Worm (Caenorhabditis elegans) whole organism, late embryonic: ENCODE results near the gene srh-297.

Source experiments
- C08G9.2 ChIP-seq: sonication (generic microtip); optimal IDR thresholded peaks from 2 replicates; lab custom pipeline; 2016; ENCODE audit warnings: mild to moderate bottlenecking, missing genetic modification characterization, moderate library complexity, missing compliant biosample characterization
- F13H6.1 ChIP-seq: sonication (generic microtip); optimal IDR thresholded peaks from 2 replicates; lab custom pipeline; 2016; ENCODE audit warnings: missing genetic modification characterization, missing compliant biosample characterization
- K02D7.2 ChIP-seq: sonication (generic microtip); optimal IDR thresholded peaks from 2 replicates; lab custom pipeline; 2017; ENCODE audit warnings: mild to moderate bottlenecking, missing genetic modification characterization, missing compliant biosample characterization
- T23F11.4 ChIP-seq: fragments of 200-800 bp; sonication (Bioruptor generic); optimal IDR thresholded peaks from 2 replicates; lab custom pipeline; 2018; ENCODE audit warnings: mild to moderate bottlenecking, missing genetic modification characterization, missing compliant biosample characterization
- ceh-14 ChIP-seq: sonication (generic microtip); optimal IDR thresholded peaks from 2 replicates; lab custom pipeline; 2016; ENCODE audit warnings: missing genotype, missing genetic modification characterization, missing compliant biosample characterization
- ceh-19 ChIP-seq: fragments of 200-800 bp; sonication (Bioruptor generic); optimal IDR thresholded peaks from 2 replicates; lab custom pipeline; 2018; ENCODE audit warnings: mild to moderate bottlenecking, missing genetic modification characterization, missing compliant biosample characterization
- ceh-2 ChIP-seq: sonication (generic microtip); optimal IDR thresholded peaks from 2 replicates; lab custom pipeline; 2016; ENCODE audit warnings: missing genotype, missing genetic modification characterization, missing compliant biosample characterization
- ceh-22 ChIP-seq: sonication (generic microtip); optimal IDR thresholded peaks from 2 replicates; lab custom pipeline; 2017; ENCODE audit warnings: missing biosample characterization, missing genetic modification characterization
- ceh-24 ChIP-seq: sonication (generic microtip); optimal IDR thresholded peaks from 2 replicates; lab custom pipeline; 2016; ENCODE audit warnings: mild to moderate bottlenecking, missing genetic modification characterization, missing compliant biosample characterization
- ceh-30 ChIP-seq: fragments of 150-350 bp; optimal IDR thresholded peaks from 2 replicates; lab custom pipeline; 2014; ENCODE audit warnings: missing biosample characterization, missing genetic modification characterization
- ceh-31 ChIP-seq: sonication (generic microtip); optimal IDR thresholded peaks from 2 replicates; lab custom pipeline; 2016; ENCODE audit warnings: missing genetic modification characterization, missing compliant biosample characterization
- ceh-34 ChIP-seq: sonication (generic microtip); optimal IDR thresholded peaks from 2 replicates; lab custom pipeline; 2016; ENCODE audit warnings: mild to moderate bottlenecking, missing genetic modification characterization, missing compliant biosample characterization
- ceh-45 ChIP-seq: fragments of 200-800 bp; sonication (Bioruptor generic); IDR thresholded peaks from 2 replicates; pipeline ENCODE4 v1.3.6; 2022; ENCODE audit warnings: missing genetic modification reagents, missing genetic modification characterization, missing compliant biosample characterization
- ceh-48 ChIP-seq: sonication (generic microtip); optimal IDR thresholded peaks from 2 replicates; lab custom pipeline; 2016; ENCODE audit warnings: missing genetic modification characterization, inconsistent platforms, missing compliant biosample characterization
- ceh-9 ChIP-seq: sonication (generic microtip); optimal IDR thresholded peaks from 2 replicates; lab custom pipeline; 2016; ENCODE audit warnings: mild to moderate bottlenecking, missing genetic modification characterization, inconsistent platforms, missing compliant biosample characterization
- che-1 ChIP-seq: sonication (generic microtip); optimal IDR thresholded peaks from 2 replicates; lab custom pipeline; 2016; ENCODE audit warnings: mild to moderate bottlenecking, missing genetic modification characterization, missing compliant biosample characterization
- dmd-4 ChIP-seq: sonication (generic microtip); optimal IDR thresholded peaks from 2 replicates; lab custom pipeline; 2016; ENCODE audit warnings: borderline replicate concordance, missing genetic modification characterization, missing compliant biosample characterization
- dve-1 ChIP-seq: sonication (generic microtip); optimal IDR thresholded peaks from 2 replicates; lab custom pipeline; 2017; ENCODE audit warnings: antibody characterized with exemption, mild to moderate bottlenecking, missing genetic modification characterization, missing compliant biosample characterization
- ets-4 ChIP-seq: sonication (generic microtip); optimal IDR thresholded peaks from 2 replicates; lab custom pipeline; 2016; ENCODE audit warnings: missing genetic modification characterization, missing compliant biosample characterization
- eyg-1 ChIP-seq: sonication (generic microtip); optimal IDR thresholded peaks from 2 replicates; lab custom pipeline; 2016; ENCODE audit warnings: missing genotype, missing genetic modification characterization, missing compliant biosample characterization
- gmeb-2 ChIP-seq: sonication (generic microtip); optimal IDR thresholded peaks from 2 replicates; lab custom pipeline; 2016; ENCODE audit warnings: missing genetic modification characterization, inconsistent platforms, missing compliant biosample characterization
- hlh-15 ChIP-seq: sonication (generic microtip); optimal IDR thresholded peaks from 2 replicates; lab custom pipeline; 2016; ENCODE audit warnings: missing genetic modification characterization, missing compliant biosample characterization
- hlh-6 ChIP-seq: sonication (generic microtip); optimal IDR thresholded peaks from 2 replicates; lab custom pipeline; 2016; ENCODE audit warnings: missing genotype, missing genetic modification characterization, missing compliant biosample characterization
- hlh-8 ChIP-seq: sonication (generic microtip); optimal IDR thresholded peaks from 2 replicates; lab custom pipeline; 2016; ENCODE audit warnings: missing genotype, missing genetic modification characterization, missing compliant biosample characterization
- lin-11 ChIP-seq: fragments of 200-800 bp; sonication (Bioruptor generic); optimal IDR thresholded peaks from 2 replicates; lab custom pipeline; 2018; ENCODE audit warnings: mild to moderate bottlenecking, missing genetic modification characterization, missing compliant biosample characterization
- madf-2 ChIP-seq: sonication (generic microtip); optimal IDR thresholded peaks from 2 replicates; lab custom pipeline; 2017; ENCODE audit warnings: missing genetic modification characterization, missing compliant biosample characterization
- mec-3 ChIP-seq: sonication (generic microtip); optimal IDR thresholded peaks from 2 replicates; lab custom pipeline; 2016; ENCODE audit warnings: borderline replicate concordance, missing genetic modification characterization, missing compliant biosample characterization
- nhr-232 ChIP-seq: sonication (generic microtip); optimal IDR thresholded peaks from 2 replicates; lab custom pipeline; 2016; ENCODE audit warnings: missing genetic modification characterization, missing compliant biosample characterization
- pag-3 ChIP-seq: sonication (generic microtip); optimal IDR thresholded peaks from 2 replicates; lab custom pipeline; 2016; ENCODE audit warnings: missing compliant biosample characterization, missing genetic modification characterization, borderline replicate concordance
- pat-9 ChIP-seq: fragments of 200-800 bp; sonication (Bioruptor generic); optimal IDR thresholded peaks from 2 replicates; lab custom pipeline; 2018; ENCODE audit warnings: mild to moderate bottlenecking, missing genetic modification characterization, moderate library complexity, missing compliant biosample characterization
- pha-2 ChIP-seq: sonication (generic microtip); optimal IDR thresholded peaks from 2 replicates; lab custom pipeline; 2017; ENCODE audit warnings: mild to moderate bottlenecking, missing genetic modification characterization, missing compliant biosample characterization
- pha-4 ChIP-seq: fragments of 150-350 bp; optimal IDR thresholded peaks from 2 replicates; lab custom pipeline; 2018; ENCODE audit warnings: missing biosample characterization, missing genetic modification reagents, missing genetic modification characterization
- pqm-1 ChIP-seq: sonication (generic microtip); optimal IDR thresholded peaks from 2 replicates; lab custom pipeline; 2016; ENCODE audit warnings: missing genetic modification characterization, missing compliant biosample characterization
- pros-1 ChIP-seq: fragments of 150-350 bp; optimal IDR thresholded peaks from 2 replicates; lab custom pipeline; 2014; ENCODE audit warnings: missing biosample characterization, missing genetic modification reagents, missing genetic modification characterization
- ref-2 ChIP-seq: sonication (generic microtip); optimal IDR thresholded peaks from 2 replicates; lab custom pipeline; 2016; ENCODE audit warnings: missing genetic modification characterization, missing compliant biosample characterization
- rnt-1 ChIP-seq: sonication (generic microtip); optimal IDR thresholded peaks from 2 replicates; lab custom pipeline; 2016; ENCODE audit warnings: missing genetic modification characterization, missing compliant biosample characterization
- sdc-2 ChIP-seq: sonication (generic microtip); optimal IDR thresholded peaks from 2 replicates; lab custom pipeline; 2016; ENCODE audit warnings: missing genotype, missing genetic modification characterization, missing compliant biosample characterization
- sox-2 ChIP-seq: fragments of 200-800 bp; sonication (Bioruptor generic); IDR thresholded peaks from 2 replicates; pipeline ENCODE4 v1.3.6; 2022; ENCODE audit warnings: missing genetic modification reagents, missing genetic modification characterization, missing compliant biosample characterization
- syd-9 ChIP-seq: sonication (generic microtip); optimal IDR thresholded peaks from 2 replicates; lab custom pipeline; 2016; ENCODE audit warnings: mild to moderate bottlenecking, missing genetic modification characterization, moderate library complexity, missing compliant biosample characterization
- tbx-2 ChIP-seq: sonication (generic microtip); optimal IDR thresholded peaks from 2 replicates; lab custom pipeline; 2016; ENCODE audit warnings: missing genetic modification characterization, missing compliant biosample characterization
- ttx-3 ChIP-seq: sonication (generic microtip); optimal IDR thresholded peaks from 2 replicates; lab custom pipeline; 2016; ENCODE audit warnings: missing genetic modification reagents, missing genetic modification characterization, missing compliant biosample characterization
- unc-55 ChIP-seq: sonication (generic microtip); optimal IDR thresholded peaks from 2 replicates; lab custom pipeline; 2017; ENCODE audit warnings: missing biosample characterization, missing genetic modification reagents, missing genetic modification characterization
- zip-5 ChIP-seq: sonication (generic microtip); optimal IDR thresholded peaks from 2 replicates; lab custom pipeline; 2016; ENCODE audit warnings: missing genetic modification characterization, missing compliant biosample characterization

srh-297 gene

ce11 chrII:3250195-3250594, 19.9 kb upstream of the srh-297 start:
- TF ChIP-seq ceh-14 (tag; lab: Kevin White, UChicago), result no peak
- TF ChIP-seq pat-9 (tag; lab: Kevin White, UChicago), result no peak
- no peak for TF ChIP-seq K02D7.2 (tag; lab: Kevin White, UChicago)
- no peak for TF ChIP-seq ceh-22 (tag; lab: Kevin White, UChicago)
- TF ChIP-seq ceh-48, result no peak
- TF ChIP-seq, all 69 proteins: peak for 0

ce11 chrII:3249406-3249805, 19.1 kb upstream of the srh-297 start, which contains the start of gene clec-124:
TSS of gene clec-124 (plus strand) at chrII:3249706.
- TF ChIP-seq rnt-1 (tag; lab: Kevin White, UChicago) (no peak), sdc-2 (tag; lab: Kevin White, UChicago) (no peak), ceh-2 (tag; lab: Kevin White, UChicago) (no peak), pros-1 (tag; lab: Kevin White, UChicago) (no peak), gmeb-2 (tag; lab: Kevin White, UChicago) (no peak), ttx-3 (tag; lab: Kevin White, UChicago) (no peak)

- no peak for TF ChIP-seq ceh-45 (GFP tag; lab: Robert Waterston, UW)
- TF ChIP-seq zip-5, result no peak
- TF ChIP-seq eyg-1 (tag; lab: Kevin White, UChicago), result no peak
- TF ChIP-seq ceh-34 (tag; lab: Kevin White, UChicago), result no peak
- no peak for TF ChIP-seq ceh-30 (tag; lab: Kevin White, UChicago)
- TF ChIP-seq hlh-8 (tag; lab: Kevin White, UChicago), result no peak
These were observed 17.9 kb upstream of the srh-297 start, which contains the start of the genes fbxc-50 and C17F4.2 for ce11 chrII:3248043-3248718. TSS of gene fbxc-50 (minus strand) at chrII:3248123. TSS of gene C17F4.2 (plus strand) at chrII:3248668.

DNA sequence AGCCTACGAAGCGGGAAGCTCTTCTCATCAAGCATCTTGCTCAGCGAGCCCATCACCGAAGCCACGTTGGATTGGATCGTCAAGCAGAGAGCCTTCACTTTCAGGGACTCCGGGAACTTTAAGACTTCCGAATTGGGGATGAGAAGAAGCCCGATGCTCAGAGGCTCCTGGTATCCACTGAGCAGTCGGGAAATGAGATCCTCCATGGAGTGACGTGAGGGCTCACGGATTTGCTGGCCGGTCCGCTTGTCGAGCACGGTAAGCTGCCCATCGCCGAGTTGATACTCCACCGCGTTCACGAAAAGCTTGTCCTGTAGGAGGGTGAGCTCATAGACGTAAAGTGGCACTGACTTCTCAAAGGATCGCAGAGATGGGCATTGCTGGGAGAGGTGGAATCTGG, 17.2 kb upstream of the srh-297 start:
- TF ChIP-seq F13H6.1 (tag; lab: Kevin White, UChicago) (no peak), che-1 (tag; lab: Kevin White, UChicago) (no peak), ets-4 (tag; lab: Kevin White, UChicago) (no peak), sox-2 (GFP tag; lab: Robert Waterston, UW) (no peak), pqm-1 (tag; lab: Kevin White, UChicago) (no peak), ceh-31 (no peak), mec-3 (tag; lab: Kevin White, UChicago) (no peak), ceh-9 (tag; lab: Kevin White, UChicago) (no peak), nhr-232 (tag; lab: Kevin White, UChicago) (no peak), pros-1 (tag; lab: Kevin White, UChicago) (no peak), pha-2 (tag; lab: Kevin White, UChicago) (no peak), hlh-6 (no peak), dmd-4 (no peak), ceh-24 (tag; lab: Kevin White, UChicago) (no peak), sdc-2 (tag; lab: Kevin White, UChicago) (no peak), tbx-2 (tag; lab: Kevin White, UChicago) (no peak), syd-9 (tag; lab: Kevin White, UChicago) (no peak)
- TF ChIP-seq, all 69 proteins: peak for 0

DNA sequence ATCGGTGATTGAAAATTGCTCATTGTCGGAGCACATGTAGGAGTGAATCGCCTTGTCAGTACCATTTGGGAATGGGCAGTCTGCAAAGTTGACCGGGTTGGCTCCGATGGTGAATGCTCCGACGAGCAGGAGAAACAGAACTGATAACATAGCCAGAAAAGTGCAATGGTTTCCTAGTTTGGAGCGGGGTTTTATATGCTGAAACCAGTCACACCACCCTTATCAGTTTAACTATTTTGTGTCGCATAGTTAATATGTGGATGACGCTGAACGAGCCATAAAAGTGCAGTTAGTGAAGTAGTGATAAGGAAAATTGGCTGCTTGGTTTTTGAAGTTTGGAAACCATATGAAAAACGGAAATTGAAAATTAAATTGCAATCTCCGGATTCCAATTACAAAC, 15.5 kb upstream of the srh-297 start, which contains the start of gene C17F4.7:
Gene C17F4.7 (minus strand): TSS at position 180 of the 400 bp plus-strand sequence.
- TF ChIP-seq unc-55 (GFP tag; lab: Kevin White, UChicago), result no peak
- TF ChIP-seq lin-11, result no peak
- no peak for TF ChIP-seq madf-2 (tag; lab: Kevin White, UChicago)
- no peak for TF ChIP-seq ceh-45 (GFP tag; lab: Robert Waterston, UW)
- TF ChIP-seq pag-3, result no peak
- no peak for TF ChIP-seq T23F11.4 (GFP tag; lab: Kevin White, UChicago)
- TF ChIP-seq ceh-19, result no peak
- no peak for TF ChIP-seq eyg-1 (tag; lab: Kevin White, UChicago)
- no peak for TF ChIP-seq hlh-15 (tag; lab: Kevin White, UChicago)
- no peak for TF ChIP-seq pha-4 (tag; lab: Kevin White, UChicago)
- TF ChIP-seq tbx-2 (tag; lab: Kevin White, UChicago), result no peak
- no peak for TF ChIP-seq hlh-8 (tag; lab: Kevin White, UChicago)
- TF ChIP-seq C08G9.2 (tag; lab: Kevin White, UChicago), result no peak
- no peak for TF ChIP-seq ref-2
- TF ChIP-seq sdc-2 (tag; lab: Kevin White, UChicago), result no peak
- TF ChIP-seq dve-1 (tag; lab: Kevin White, UChicago), result no peak
